Fruit fly (Drosophila melanogaster) whole organism, embryonic: Measurements from ENCODE around the gene CG6927.

ENCODE experiments used
- Adf1 ChIP-seq: fragments of 200-800 bp; sonication (Bioruptor generic); IDR thresholded peaks from 2 replicates; pipeline ENCODE4 v1.3.6; 2022; ENCODE audit warnings: missing biosample characterization, missing genetic modification characterization
- Asciz ChIP-seq: fragments of 200-800 bp; sonication (Bioruptor generic); optimal IDR thresholded peaks from 2 replicates; lab custom pipeline; 2017; ENCODE audit warnings: missing biosample characterization, mild to moderate bottlenecking, missing genetic modification characterization, missing genetic modification reagents
- B-H2 ChIP-seq: fragments of 200-800 bp; sonication (Bioruptor generic); optimal IDR thresholded peaks from 2 replicates; lab custom pipeline; 2018; ENCODE audit warnings: missing biosample characterization, mild to moderate bottlenecking, missing genetic modification characterization
- BtbVII ChIP-seq: fragments of 200-800 bp; sonication (Bioruptor generic); optimal IDR thresholded peaks from 3 replicates; lab custom pipeline; 2017; ENCODE audit warnings: missing biosample characterization, mild to moderate bottlenecking, missing genetic modification characterization
- CG10431 ChIP-seq: fragments of 200-800 bp; sonication (Bioruptor generic); optimal IDR thresholded peaks from 3 replicates; lab custom pipeline; 2018; ENCODE audit warnings: missing biosample characterization, mild to moderate bottlenecking, missing genetic modification characterization
- CG10654 ChIP-seq: fragments of 200-800 bp; sonication (Bioruptor generic); optimal IDR thresholded peaks from 2 replicates; lab custom pipeline; 2016; ENCODE audit warnings: missing biosample characterization, missing genetic modification characterization
- CG11456 ChIP-seq: fragments of 200-800 bp; sonication (Bioruptor generic); IDR thresholded peaks from 3 replicates; pipeline ENCODE4 v1.3.6; 2022; ENCODE audit warnings: missing biosample characterization, missing genetic modification characterization
- CG11560 ChIP-seq: fragments of 200-800 bp; sonication (Bioruptor generic); IDR thresholded peaks from 3 replicates; pipeline ENCODE4 v1.3.6; 2022; ENCODE audit warnings: missing biosample characterization, missing genetic modification characterization
- CG11696 ChIP-seq: fragments of 200-800 bp; sonication (Bioruptor generic); IDR thresholded peaks from 2 replicates; pipeline ENCODE4 v1.3.6; 2022; ENCODE audit warnings: missing biosample characterization, missing genetic modification characterization
- CG12769 ChIP-seq: fragments of 200-800 bp; sonication (Bioruptor generic); optimal IDR thresholded peaks from 2 replicates; lab custom pipeline; 2019; ENCODE audit warnings: missing biosample characterization, mild to moderate bottlenecking, missing genetic modification characterization, moderate library complexity
- CG14860 ChIP-seq: fragments of 200-800 bp; sonication (Bioruptor generic); IDR thresholded peaks from 3 replicates; pipeline ENCODE4 v1.3.6; 2022; ENCODE audit warnings: missing biosample characterization, missing genetic modification characterization; ENCODE audit not compliant: partially characterized antibody
- CG15479 ChIP-seq: fragments of 200-800 bp; sonication (Bioruptor generic); optimal IDR thresholded peaks from 3 replicates; lab custom pipeline; 2019; ENCODE audit warnings: missing biosample characterization, mild to moderate bottlenecking, missing genetic modification characterization, moderate library complexity
- CG1647 ChIP-seq: fragments of 200-800 bp; sonication (Bioruptor generic); optimal IDR thresholded peaks from 3 replicates; lab custom pipeline; 2016; ENCODE audit warnings: missing biosample characterization, missing genetic modification characterization
- CG1792 ChIP-seq: fragments of 200-800 bp; sonication (Bioruptor generic); optimal IDR thresholded peaks from 2 replicates; lab custom pipeline; 2016; ENCODE audit warnings: missing biosample characterization, missing genetic modification characterization
- CG18262 ChIP-seq: fragments of 200-800 bp; optimal IDR thresholded peaks from 3 replicates; lab custom pipeline; 2019; ENCODE audit warnings: missing biosample characterization, mild to moderate bottlenecking, missing genetic modification characterization, moderate library complexity
- CG2129 ChIP-seq: fragments of 200-800 bp; sonication (Bioruptor generic); IDR thresholded peaks from 2 replicates; pipeline ENCODE4 v1.3.6; 2022; ENCODE audit warnings: missing biosample characterization, missing genetic modification characterization; ENCODE audit not compliant: partially characterized antibody
- CG3726 ChIP-seq: fragments of 200-800 bp; sonication (Bioruptor generic); IDR thresholded peaks from 3 replicates; pipeline ENCODE4, ENCODE4 v1.3.6; 2022; ENCODE audit warnings: missing biosample characterization, missing genetic modification characterization
- CG4282 ChIP-seq: fragments of 200-800 bp; sonication (Bioruptor generic); optimal IDR thresholded peaks from 2 replicates; lab custom pipeline; 2016; ENCODE audit warnings: missing biosample characterization, missing genetic modification characterization
- CG5953 ChIP-seq: fragments of 200-800 bp; sonication (Bioruptor generic); IDR thresholded peaks from 2 replicates; pipeline ENCODE4 v1.3.6; 2022; ENCODE audit warnings: missing biosample characterization, missing genetic modification characterization
- CG7271 ChIP-seq: fragments of 200-800 bp; sonication (Bioruptor generic); optimal IDR thresholded peaks from 2 replicates; lab custom pipeline; 2018; ENCODE audit warnings: missing biosample characterization, mild to moderate bottlenecking, missing genetic modification characterization, moderate library complexity
- CG7372 ChIP-seq: fragments of 200-800 bp; sonication (Bioruptor generic); IDR thresholded peaks from 2 replicates; pipeline ENCODE4 v1.3.6; 2022; ENCODE audit warnings: missing biosample characterization, missing genetic modification characterization
- CG8281 ChIP-seq: fragments of 200-800 bp; sonication (Bioruptor generic); optimal IDR thresholded peaks from 2 replicates; lab custom pipeline; 2018; ENCODE audit warnings: missing biosample characterization, mild to moderate bottlenecking, missing genetic modification characterization, moderate library complexity
- Dek ChIP-seq: fragments of 200-800 bp; sonication (Bioruptor generic); optimal IDR thresholded peaks from 3 replicates; lab custom pipeline; 2019; ENCODE audit warnings: missing biosample characterization, mild to moderate bottlenecking, missing genetic modification characterization, moderate library complexity
- Dll ChIP-seq: fragments of 200-800 bp; sonication (Bioruptor generic); IDR thresholded peaks from 4 replicates; pipeline ENCODE4 v1.3.6; 2022; ENCODE audit warnings: missing biosample characterization, missing genetic modification characterization; ENCODE audit not compliant: partially characterized antibody
- Eip74EF ChIP-seq, 2 experiments: fragments of 200-800 bp in 1 of 2; fragments of >200 bp in 1 of 2; sonication (Bioruptor generic) in 1 of 2; optimal IDR thresholded peaks; 2 replicates each; lab custom pipeline; 2017 to 2019; ENCODE audit warnings: missing biosample characterization in 2 of 2, missing genetic modification characterization in 2 of 2, mild to moderate bottlenecking in 1 of 2, moderate library complexity in 1 of 2
- Elba2 ChIP-seq: fragments of 200-800 bp; sonication (Bioruptor generic); optimal IDR thresholded peaks from 3 replicates; lab custom pipeline; 2016; ENCODE audit warnings: missing biosample characterization, missing genetic modification characterization
- MBD-R2 ChIP-seq: fragments of 200-800 bp; sonication (Bioruptor generic); IDR thresholded peaks from 2 replicates; pipeline ENCODE4 v1.3.6; 2022; ENCODE audit warnings: missing biosample characterization, missing genetic modification characterization
- NC2α ChIP-seq: fragments of 200-800 bp; sonication (Bioruptor generic); optimal IDR thresholded peaks from 2 replicates; lab custom pipeline; 2016; ENCODE audit warnings: missing biosample characterization, missing genetic modification characterization
- Opbp ChIP-seq: fragments of 200-800 bp; sonication (Bioruptor generic); IDR thresholded peaks from 3 replicates; pipeline ENCODE4 v1.3.6; 2022; ENCODE audit warnings: missing biosample characterization, missing genetic modification characterization; ENCODE audit not compliant: partially characterized antibody
- Rx ChIP-seq: fragments of 200-800 bp; sonication (Bioruptor generic); IDR thresholded peaks from 2 replicates; pipeline ENCODE4 v1.3.6; 2022; ENCODE audit warnings: missing biosample characterization, missing genetic modification characterization
- Stat92E ChIP-seq, 3 experiments: fragments of >200 bp in 2 of 3; fragments of 200-800 bp in 1 of 3; sonication (Bioruptor generic) in 1 of 3; optimal IDR thresholded peaks; 2 replicates each; lab custom pipeline; 2017 to 2019; ENCODE audit warnings: missing biosample characterization in 3 of 3, missing genetic modification characterization in 3 of 3, mild to moderate bottlenecking in 1 of 3, moderate library complexity in 1 of 3
- TFAM ChIP-seq: fragments of 200-800 bp; sonication (Bioruptor generic); optimal IDR thresholded peaks from 2 replicates; lab custom pipeline; 2017; ENCODE audit warnings: missing biosample characterization, missing genetic modification characterization, inconsistent platforms
- YL-1 ChIP-seq: fragments of 200-800 bp; sonication (Bioruptor generic); optimal IDR thresholded peaks from 3 replicates; lab custom pipeline; 2017; ENCODE audit warnings: missing biosample characterization, mild to moderate bottlenecking, missing genetic modification characterization
- ash1 ChIP-seq: fragments of 200-800 bp; sonication (Bioruptor generic); optimal IDR thresholded peaks from 2 replicates; lab custom pipeline; 2018; ENCODE audit warnings: missing biosample characterization, mild to moderate bottlenecking, missing genetic modification characterization
- crol ChIP-seq: fragments of 200-800 bp; sonication (Bioruptor generic); IDR thresholded peaks from 2 replicates; pipeline ENCODE4 v1.3.6; 2022; ENCODE audit warnings: missing biosample characterization, missing genetic modification characterization
- da ChIP-seq: fragments of 200-800 bp; sonication (Bioruptor generic); optimal IDR thresholded peaks from 2 replicates; lab custom pipeline; 2016; ENCODE audit warnings: missing biosample characterization, missing genetic modification characterization
- dm ChIP-seq: fragments of 200-800 bp; sonication (Bioruptor generic); optimal IDR thresholded peaks from 3 replicates; lab custom pipeline; 2016; ENCODE audit warnings: missing biosample characterization, missing genetic modification characterization
- fd64A ChIP-seq: fragments of 200-800 bp; sonication (Bioruptor generic); optimal IDR thresholded peaks from 3 replicates; lab custom pipeline; 2018; ENCODE audit warnings: missing biosample characterization, mild to moderate bottlenecking, missing genetic modification characterization
- gt ChIP-seq: fragments of 200-800 bp; sonication (Bioruptor generic); IDR thresholded peaks from 2 replicates; pipeline ENCODE4 v1.3.6; 2022; ENCODE audit warnings: missing biosample characterization, missing genetic modification characterization
- prd ChIP-seq, 3 experiments: fragments of >200 bp in 2 of 3; fragments of 200-800 bp in 1 of 3; sonication (Bioruptor generic) in 1 of 3; optimal IDR thresholded peaks in 2 of 3; IDR thresholded peaks in 1 of 3; 2 replicates in 2 of 3; 3 replicates in 1 of 3; pipeline versions ENCODE4 v1.3.6 to Lab custom; 2017 to 2022; ENCODE audit warnings: missing biosample characterization in 1 of 3, missing genetic modification characterization in 1 of 3
- run ChIP-seq: fragments of 200-800 bp; sonication (Bioruptor generic); optimal IDR thresholded peaks from 3 replicates; lab custom pipeline; 2018; ENCODE audit warnings: missing biosample characterization, mild to moderate bottlenecking, missing genetic modification characterization
- salm ChIP-seq: fragments of 200-800 bp; sonication (Bioruptor generic); optimal IDR thresholded peaks from 2 replicates; lab custom pipeline; 2018; ENCODE audit warnings: missing biosample characterization, mild to moderate bottlenecking, missing genetic modification characterization
- schlank ChIP-seq: fragments of 200-800 bp; sonication (Bioruptor generic); optimal IDR thresholded peaks from 2 replicates; lab custom pipeline; 2018; ENCODE audit warnings: missing biosample characterization, mild to moderate bottlenecking, missing genetic modification characterization
- sima ChIP-seq: fragments of 200-800 bp; sonication (Bioruptor generic); optimal IDR thresholded peaks from 2 replicates; lab custom pipeline; 2016; ENCODE audit warnings: missing biosample characterization, missing genetic modification characterization
- toy ChIP-seq: fragments of 200-800 bp; sonication (Bioruptor generic); IDR thresholded peaks from 2 replicates; pipeline ENCODE4 v1.3.6; 2022; ENCODE audit warnings: missing biosample characterization, missing genetic modification characterization
- trh ChIP-seq: fragments of 200-800 bp; sonication (Bioruptor generic); optimal IDR thresholded peaks from 2 replicates; lab custom pipeline; 2016; ENCODE audit warnings: missing biosample characterization, missing genetic modification characterization
- vvl ChIP-seq: fragments of 200-800 bp; sonication (Bioruptor generic); IDR thresholded peaks from 2 replicates; pipeline ENCODE4 v1.3.6; 2022; ENCODE audit warnings: missing biosample characterization, missing genetic modification characterization
- z ChIP-seq: fragments of 200-800 bp; sonication (Bioruptor generic); IDR thresholded peaks from 3 replicates; pipeline ENCODE4 v1.3.6; 2022; ENCODE audit warnings: missing biosample characterization, missing genetic modification characterization

The CG6927 gene

DNA sequence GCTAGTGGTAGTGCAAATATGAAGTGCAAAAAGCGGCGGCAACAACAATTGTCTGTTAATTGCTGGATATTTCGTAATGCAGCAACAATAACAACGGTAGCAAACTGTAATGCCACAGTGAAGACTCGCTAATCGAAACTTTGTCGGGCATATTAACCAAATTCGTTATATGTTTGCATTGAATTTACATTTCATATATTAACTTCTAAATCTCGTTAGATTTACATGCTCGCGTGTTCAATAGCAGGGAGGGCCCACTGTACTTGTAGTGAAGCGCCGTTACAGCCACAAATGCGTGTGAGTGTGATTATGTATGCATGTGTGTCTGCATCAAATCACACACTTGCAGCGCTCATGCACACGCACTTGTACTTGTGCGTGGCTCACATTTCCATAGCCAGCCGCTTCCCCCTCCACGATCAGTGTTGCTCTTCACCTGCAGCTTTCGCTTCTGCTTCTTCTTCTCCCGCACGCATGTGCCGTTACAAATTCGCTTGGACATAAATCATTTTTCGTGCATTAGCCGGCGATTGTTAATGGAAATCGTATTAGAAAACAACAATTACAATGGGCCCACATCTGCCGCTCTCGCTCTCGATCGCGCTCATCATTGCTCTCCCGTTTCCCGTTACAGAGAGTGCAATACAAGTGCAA lies 33.2 kb downstream of the CG6927 start (continued):
- peak; percentile 95 for TF ChIP-seq CG5953 (GFP tag; lab: Robert Waterston, UW)
- TF ChIP-seq da (GFP tag; lab: Kevin White, UChicago): peak; percentile 84
- peak; percentile 93 for TF ChIP-seq CG3726
- peak; percentile 82 for TF ChIP-seq run (tag; lab: Kevin White, UChicago)
- TF ChIP-seq CG11560 (tag; lab: Robert Waterston, UW): no peak; the same call in 2 of the 3 replicates
- TF ChIP-seq dm (GFP tag; lab: Kevin White, UChicago): peak; percentile 83
- TF ChIP-seq Eip74EF (GFP tag; optimal IDR thresholded peaks at IDR 0.05; lab: Kevin White, UChicago): peak in 1 of 2 experiments; percentile 89
- peak; percentile 95 for TF ChIP-seq CG11456 (GFP tag; lab: Robert Waterston, UW)
- TF ChIP-seq TFAM: peak; percentile 84
- TF ChIP-seq salm (tag; lab: Kevin White, UChicago): peak; percentile 92
- peak; percentile 86 for TF ChIP-seq Dek (tag; lab: Kevin White, UChicago)
- peak; percentile 92 for TF ChIP-seq Asciz (GFP tag; lab: Kevin White, UChicago)
- TF ChIP-seq Rx (GFP tag; lab: Robert Waterston, UW): peak; percentile 97
- peak; percentile 91 for TF ChIP-seq CG7372 (GFP tag; lab: Robert Waterston, UW)
- peak; percentile 95 for TF ChIP-seq gt (GFP tag; lab: Robert Waterston, UW)
- peak; percentile 85 for TF ChIP-seq CG11696 (GFP tag; lab: Robert Waterston, UW)
- TF ChIP-seq Stat92E (GFP tag; optimal IDR thresholded peaks at IDR 0.05; lab: Kevin White, UChicago): peak in 1 of 3 experiments; percentile 17
- peak; percentile 79 for TF ChIP-seq MBD-R2 (GFP tag; lab: Robert Waterston, UW)
- peak; percentile 87 for TF ChIP-seq CG10431 (GFP tag; lab: Kevin White, UChicago)
- TF ChIP-seq CG10654 (GFP tag; lab: Kevin White, UChicago): peak; percentile 93
- peak; percentile 81 for TF ChIP-seq CG8281 (tag; lab: Kevin White, UChicago)
- peak; percentile 95 for TF ChIP-seq CG1647 (GFP tag; lab: Kevin White, UChicago)
- TF ChIP-seq CG12769 (tag; lab: Kevin White, UChicago): peak; percentile 96
- no peak for TF ChIP-seq prd (optimal IDR thresholded peaks at IDR 0.05; lab: Kevin White, UChicago)
- peak; percentile 98 for TF ChIP-seq prd (GFP tag; IDR thresholded peaks at IDR 0.05; lab: Robert Waterston, UW)
- peak; percentile 82 for TF ChIP-seq BtbVII (GFP tag; lab: Kevin White, UChicago)
- TF ChIP-seq YL-1 (GFP tag; lab: Kevin White, UChicago): peak; percentile 41
- peak; percentile 83 for TF ChIP-seq trh (GFP tag; lab: Kevin White, UChicago)
- peak; percentile 72; the same call in 2 of the 3 replicates for TF ChIP-seq z (GFP tag; lab: Robert Waterston, UW)
- TF ChIP-seq sima: peak; percentile 67
- no peak for TF ChIP-seq CG14860 (GFP tag; lab: Robert Waterston, UW)
- peak; percentile 30 for TF ChIP-seq ash1 (GFP tag; lab: Kevin White, UChicago)
- TF ChIP-seq NC2α: peak; percentile 91
- TF ChIP-seq Adf1 (GFP tag; lab: Robert Waterston, UW): no peak; the same call in 1 of the 2 replicates
- TF ChIP-seq CG2129 (GFP tag; lab: Robert Waterston, UW): no peak
- peak; percentile 28; the same call in 1 of the 3 replicates for TF ChIP-seq Opbp (GFP tag; lab: Robert Waterston, UW)
- peak; percentile 63; the same call in 1 of the 2 replicates for TF ChIP-seq toy
- TF ChIP-seq fd64A: peak; percentile 93
- TF ChIP-seq schlank (tag; lab: Kevin White, UChicago): peak; percentile 48
- TF ChIP-seq CG1792 (GFP tag; lab: Kevin White, UChicago): peak; percentile 89
- no peak for TF ChIP-seq Dll (GFP tag; lab: Robert Waterston, UW)
- TF ChIP-seq B-H2 (GFP tag; lab: Kevin White, UChicago): peak; percentile 34
- peak; percentile 63 for TF ChIP-seq CG4282 (GFP tag; lab: Kevin White, UChicago)
- peak; percentile 37; the same call in 1 of the 2 replicates for TF ChIP-seq crol (GFP tag; lab: Robert Waterston, UW)
- TF ChIP-seq Elba2 (GFP tag; lab: Kevin White, UChicago): peak; percentile 71
- peak; percentile 95 for TF ChIP-seq CG18262 (tag; lab: Kevin White, UChicago)
- peak; percentile 98 for TF ChIP-seq vvl (GFP tag; lab: Robert Waterston, UW)
- TF ChIP-seq CG15479: no peak
- peak; percentile 53 for TF ChIP-seq CG7271 (tag; lab: Kevin White, UChicago)
